Worm (Caenorhabditis elegans): ENCODE results near the gene F35E12.6.

DNA sequence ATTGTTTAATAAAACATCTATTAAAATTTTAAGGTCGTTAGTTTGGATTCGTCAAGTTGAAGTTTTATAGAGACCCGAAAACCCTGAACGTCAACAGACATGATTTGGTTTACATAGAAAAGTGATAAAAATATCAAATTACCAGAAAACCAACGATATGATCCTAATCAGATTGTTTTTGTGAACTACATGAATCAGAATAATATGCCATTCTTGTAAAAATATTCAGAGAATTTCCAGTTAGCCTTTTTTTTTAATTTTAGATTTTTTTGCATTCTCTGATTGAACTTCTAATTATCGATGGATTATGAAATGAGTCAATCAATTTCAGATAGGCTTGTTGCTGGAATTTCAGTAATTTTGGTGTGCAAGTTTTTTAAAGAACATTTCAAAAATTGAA lies 25.0 kb downstream of the F35E12.6 start, which contains the start of gene srx-96:
- no peak for TF ChIP-seq aly-2 (tag; optimal IDR thresholded peaks at IDR 0.05)
- TF ChIP-seq nhr-237 (tag; optimal IDR thresholded peaks at IDR 0.05) = no peak
- no peak for TF ChIP-seq unc-62 (GFP tag; optimal IDR thresholded peaks at IDR 0.05)
- TF ChIP-seq elt-3 (tag; optimal IDR thresholded peaks at IDR 0.05) = no peak

Measured in whole organism, L2 larva.